Worm (Caenorhabditis elegans) whole organism, young adult: ENCODE results near the gene F14D2.7.

ENCODE experiments used
- B0261.1 ChIP-seq: sonication (generic microtip); optimal IDR thresholded peaks from 2 replicates; lab custom pipeline; 2016; ENCODE audit warnings: mild to moderate bottlenecking, missing genetic modification characterization, moderate library complexity, missing compliant biosample characterization
- D2030.7 ChIP-seq: fragments of 200-800 bp; sonication (Bioruptor generic); IDR thresholded peaks from 2 replicates; pipeline ENCODE4 v1.3.6; 2022; ENCODE audit warnings: missing genetic modification reagents, missing genetic modification characterization, missing compliant biosample characterization
- F10E7.11 ChIP-seq: sonication (generic microtip); optimal IDR thresholded peaks from 2 replicates; lab custom pipeline; 2017; ENCODE audit warnings: mild to moderate bottlenecking, missing genetic modification characterization, moderate library complexity, missing compliant biosample characterization
- F22D6.2 ChIP-seq: sonication (generic microtip); optimal IDR thresholded peaks from 2 replicates; lab custom pipeline; 2016; ENCODE audit warnings: mild to moderate bottlenecking, missing genetic modification characterization, missing compliant biosample characterization
- F49E8.2 ChIP-seq: sonication (generic microtip); optimal IDR thresholded peaks from 3 replicates; lab custom pipeline; 2017; ENCODE audit warnings: missing genetic modification characterization, mild to moderate bottlenecking, missing compliant biosample characterization, antibody characterized with exemption, moderate library complexity; ENCODE audit not compliant: insufficient read depth
- F55B11.4 ChIP-seq: sonication (generic microtip); optimal IDR thresholded peaks from 2 replicates; lab custom pipeline; 2016; ENCODE audit warnings: missing compliant biosample characterization, missing genetic modification characterization, borderline replicate concordance; ENCODE audit not compliant: insufficient read depth
- F57A8.1 ChIP-seq: fragments of 200-800 bp; sonication (Bioruptor generic); optimal IDR thresholded peaks from 2 replicates; lab custom pipeline; 2018; ENCODE audit warnings: mild to moderate bottlenecking, missing genetic modification characterization, moderate library complexity, missing compliant biosample characterization
- K12H6.12 ChIP-seq: fragments of 200-800 bp; sonication (Bioruptor generic); optimal IDR thresholded peaks from 2 replicates; lab custom pipeline; 2018; ENCODE audit warnings: mild to moderate bottlenecking, missing genetic modification characterization, missing compliant biosample characterization
- Y79H2A.3 ChIP-seq: fragments of 200-800 bp; sonication (Bioruptor generic); conservative IDR thresholded peaks from 2 replicates; pipeline ENCODE4 v1.3.6; 2022; ENCODE audit warnings: missing genetic modification reagents, missing genetic modification characterization, missing compliant biosample characterization
- Y95B8A.8 ChIP-seq: fragments of 200-800 bp; sonication (Bioruptor generic); IDR thresholded peaks from 2 replicates; pipeline ENCODE4 v1.3.6; 2022; ENCODE audit warnings: missing genetic modification reagents, missing genetic modification characterization, missing compliant biosample characterization
- aptf-2 ChIP-seq: fragments of 200-800 bp; sonication (Bioruptor generic); conservative IDR thresholded peaks from 2 replicates; pipeline ENCODE4 v1.3.6; 2022; ENCODE audit warnings: missing genetic modification reagents, missing genetic modification characterization, missing compliant biosample characterization
- atf-7 ChIP-seq: sonication (generic microtip); optimal IDR thresholded peaks from 2 replicates; lab custom pipeline; 2017; ENCODE audit warnings: mild to moderate bottlenecking, missing genetic modification characterization, missing compliant biosample characterization
- cebp-2 ChIP-seq: fragments of 200-800 bp; sonication (Bioruptor generic); IDR thresholded peaks from 2 replicates; pipeline ENCODE4 v1.3.6; 2022; ENCODE audit warnings: missing genetic modification characterization, missing compliant biosample characterization
- ceh-100 ChIP-seq: fragments of 200-800 bp; sonication (Bioruptor generic); IDR thresholded peaks from 2 replicates; pipeline ENCODE4 v1.3.6; 2022; ENCODE audit warnings: missing genetic modification reagents, missing genetic modification characterization, missing compliant biosample characterization
- ceh-91 ChIP-seq: fragments of 200-800 bp; sonication (Bioruptor generic); IDR thresholded peaks from 2 replicates; pipeline ENCODE4 v1.3.6; 2022; ENCODE audit warnings: missing genetic modification reagents, missing genetic modification characterization, missing compliant biosample characterization
- dpff-1 ChIP-seq: sonication (generic microtip); optimal IDR thresholded peaks from 2 replicates; lab custom pipeline; 2017; ENCODE audit warnings: mild to moderate bottlenecking, missing genetic modification characterization, missing compliant biosample characterization
- ets-4 ChIP-seq: fragments of 200-800 bp; sonication (Bioruptor generic); optimal IDR thresholded peaks from 2 replicates; lab custom pipeline; 2018; ENCODE audit warnings: mild to moderate bottlenecking, missing genetic modification characterization, missing compliant biosample characterization
- lin-26 ChIP-seq: fragments of 200-800 bp; sonication (Bioruptor generic); IDR thresholded peaks from 2 replicates; pipeline ENCODE4 v1.3.6; 2022; ENCODE audit warnings: missing genetic modification reagents, missing genetic modification characterization, missing compliant biosample characterization
- lin-40 ChIP-seq: sonication (generic microtip); optimal IDR thresholded peaks from 2 replicates; lab custom pipeline; 2016; ENCODE audit warnings: missing genetic modification characterization, mild to moderate bottlenecking, missing compliant biosample characterization, missing genotype, missing genetic modification reagents
- lir-1 ChIP-seq: fragments of 200-800 bp; sonication (Bioruptor generic); conservative IDR thresholded peaks from 2 replicates; pipeline ENCODE4 v1.3.6; 2022; ENCODE audit warnings: missing genetic modification reagents, missing genetic modification characterization, missing compliant biosample characterization
- lsl-1 ChIP-seq: fragments of 200-800 bp; sonication (Bioruptor generic); optimal IDR thresholded peaks from 2 replicates; lab custom pipeline; 2018; ENCODE audit warnings: mild to moderate bottlenecking, missing genetic modification characterization, moderate library complexity, missing compliant biosample characterization
- madf-3 ChIP-seq: fragments of 200-800 bp; sonication (Bioruptor generic); IDR thresholded peaks from 2 replicates; pipeline ENCODE4 v1.3.6; 2022; ENCODE audit warnings: missing genetic modification reagents, missing genetic modification characterization, missing compliant biosample characterization
- madf-6 ChIP-seq: fragments of 200-800 bp; sonication (Bioruptor generic); IDR thresholded peaks from 2 replicates; pipeline ENCODE4 v1.3.6; 2022; ENCODE audit warnings: missing genetic modification reagents, missing genetic modification characterization, missing compliant biosample characterization
- madf-8 ChIP-seq: fragments of 200-800 bp; sonication (Bioruptor generic); conservative IDR thresholded peaks from 2 replicates; pipeline ENCODE4 v1.3.6; 2022; ENCODE audit warnings: missing genetic modification reagents, missing genetic modification characterization, missing compliant biosample characterization
- mxl-1 ChIP-seq: sonication (generic microtip); optimal IDR thresholded peaks from 2 replicates; lab custom pipeline; 2016; ENCODE audit warnings: missing genetic modification characterization, missing compliant biosample characterization
- nfya-2 ChIP-seq: fragments of 200-800 bp; sonication (Bioruptor generic); IDR thresholded peaks from 2 replicates; pipeline ENCODE4 v1.3.6; 2022; ENCODE audit warnings: missing genetic modification reagents, missing genetic modification characterization, missing compliant biosample characterization
- nfyb-1 ChIP-seq: fragments of 200-800 bp; sonication (Bioruptor generic); IDR thresholded peaks from 2 replicates; pipeline ENCODE4 v1.3.6; 2022; ENCODE audit warnings: missing genetic modification reagents, missing genetic modification characterization, missing compliant biosample characterization
- nhr-90 ChIP-seq: sonication (generic microtip); optimal IDR thresholded peaks from 2 replicates; lab custom pipeline; 2016; ENCODE audit warnings: missing genotype, mild to moderate bottlenecking, missing genetic modification characterization, missing compliant biosample characterization
- pha-4 ChIP-seq: fragments of 150-350 bp; sonication (generic microtip); optimal IDR thresholded peaks from 2 replicates; lab custom pipeline; 2014; ENCODE audit warnings: missing biosample characterization, missing genetic modification reagents, missing genetic modification characterization
- rcor-1 ChIP-seq: fragments of 200-800 bp; sonication (Bioruptor generic); IDR thresholded peaks from 2 replicates; pipeline ENCODE4 v1.3.6; 2022; ENCODE audit warnings: missing genetic modification reagents, missing genetic modification characterization, missing compliant biosample characterization
- repo-1 ChIP-seq: sonication (generic microtip); optimal IDR thresholded peaks from 2 replicates; lab custom pipeline; 2017; ENCODE audit warnings: mild to moderate bottlenecking, missing genetic modification characterization, missing compliant biosample characterization
- snpc-1.1 ChIP-seq: sonication (generic microtip); optimal IDR thresholded peaks from 2 replicates; lab custom pipeline; 2017; ENCODE audit warnings: missing genetic modification characterization, mild to moderate bottlenecking, missing compliant biosample characterization, antibody characterized with exemption, moderate library complexity, missing genotype, missing genetic modification reagents; ENCODE audit not compliant: insufficient read depth
- snpc-1.3 ChIP-seq: sonication (generic microtip); optimal IDR thresholded peaks from 2 replicates; lab custom pipeline; 2017; ENCODE audit warnings: missing genetic modification characterization, mild to moderate bottlenecking, missing compliant biosample characterization, antibody characterized with exemption, moderate library complexity, missing genotype, missing genetic modification reagents; ENCODE audit not compliant: insufficient read depth
- snpc-3.4 ChIP-seq: sonication (generic microtip); optimal IDR thresholded peaks from 2 replicates; lab custom pipeline; 2017; ENCODE audit warnings: missing genetic modification characterization, mild to moderate bottlenecking, missing compliant biosample characterization, antibody characterized with exemption, moderate library complexity, missing genotype, missing genetic modification reagents
- snpc-4 ChIP-seq, 5 experiments: fragments of 150-350 bp in 1 of 5; sonication (generic microtip) in 4 of 5; optimal IDR thresholded peaks; 2 replicates each; lab custom pipeline; 2014 to 2018; ENCODE audit warnings: missing genetic modification characterization in 5 of 5, missing biosample characterization in 3 of 5, antibody characterized with exemption in 2 of 5, mild to moderate bottlenecking in 2 of 5, missing compliant biosample characterization in 2 of 5, missing genotype in 2 of 5, moderate library complexity in 2 of 5, missing genetic modification reagents in 1 of 5
- tbx-9 ChIP-seq: sonication (generic microtip); optimal IDR thresholded peaks from 2 replicates; lab custom pipeline; 2016; ENCODE audit warnings: borderline replicate concordance, missing genetic modification characterization, inconsistent platforms, missing compliant biosample characterization
- ztf-26 ChIP-seq: sonication (generic microtip); optimal IDR thresholded peaks from 2 replicates; lab custom pipeline; 2017; ENCODE audit warnings: missing genetic modification characterization, missing compliant biosample characterization

The F14D2.7 gene

DNA sequence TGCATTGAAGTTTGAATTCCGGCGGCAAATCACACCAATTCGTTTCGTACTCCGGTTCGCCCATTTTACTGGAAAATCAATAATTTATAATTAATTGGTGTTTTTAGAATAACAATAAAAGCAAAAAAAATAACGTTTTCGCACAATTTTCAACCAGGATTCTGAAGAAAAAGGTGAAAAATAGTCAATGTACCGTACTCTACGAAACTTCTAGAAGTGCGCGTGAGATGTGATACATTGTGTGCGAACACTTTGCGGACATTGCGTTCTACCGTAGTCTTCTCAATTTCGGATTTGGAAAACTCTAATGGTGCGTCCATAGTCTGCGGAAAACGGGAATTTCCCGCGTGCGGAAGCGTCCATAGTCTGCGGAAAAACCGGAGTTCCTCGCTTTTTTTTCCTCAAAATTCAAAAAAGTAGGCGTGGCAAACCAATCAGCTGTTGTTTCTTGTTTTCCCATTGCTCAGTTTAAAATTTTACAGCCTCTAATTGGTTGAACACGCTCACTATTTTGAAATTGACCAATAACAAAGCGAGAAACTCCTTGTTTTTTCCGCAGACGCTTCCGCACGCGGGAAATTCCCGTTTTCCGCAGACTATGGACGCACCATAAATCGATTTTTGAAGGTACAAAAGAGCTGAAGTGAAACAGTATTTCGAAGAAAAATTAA, 9.6 kb upstream of the F14D2.7 start, which contains the start of the genes F14D2.14 and bath-29 (continued):
- TF ChIP-seq snpc-1.3 (tag; lab: Kevin White, UChicago) (no peak), madf-8 (GFP tag; lab: Robert Waterston, UW) (0 out of 2 replicates have a peak, but pooled peaks have one; percentile 45), atf-7 (tag; lab: Kevin White, UChicago) (no peak), nhr-90 (tag; lab: Kevin White, UChicago) (no peak), dpff-1 (tag; lab: Kevin White, UChicago) (no peak), ets-4 (GFP tag; lab: Kevin White, UChicago) (no peak), F10E7.11 (tag; lab: Kevin White, UChicago) (no peak), lin-40 (tag; lab: Kevin White, UChicago) (no peak), nfya-2 (GFP tag; lab: Robert Waterston, UW) (no peak), repo-1 (no peak), snpc-3.4 (no peak), mxl-1 (tag; lab: Kevin White, UChicago) (no peak), pha-4 (no peak), B0261.1 (tag; lab: Kevin White, UChicago) (no peak), lin-26 (no peak), snpc-4 (GFP tag; optimal IDR thresholded peaks at IDR 0.05; lab: Kevin White, UChicago) (no peak), snpc-4 (tag; optimal IDR thresholded peaks at IDR 0.05; lab: Kevin White, UChicago) (no peak), madf-3 (GFP tag; lab: Robert Waterston, UW) (no peak), ceh-100 (GFP tag; lab: Robert Waterston, UW) (no peak), Y95B8A.8 (0 out of 2 replicates have a peak, but pooled peaks have one; percentile 10), nfyb-1 (GFP tag; lab: Robert Waterston, UW) (peak; percentile 70; the same call in 1 of the 2 replicates), F57A8.1 (GFP tag; lab: Kevin White, UChicago) (no peak), F22D6.2 (tag; lab: Kevin White, UChicago) (no peak), cebp-2 (GFP tag; lab: Robert Waterston, UW) (no peak), F55B11.4 (tag; lab: Kevin White, UChicago) (no peak), lsl-1 (GFP tag; lab: Kevin White, UChicago) (peak; percentile 71), Y79H2A.3 (no peak), tbx-9 (tag; lab: Kevin White, UChicago) (no peak), aptf-2 (GFP tag; lab: Robert Waterston, UW) (no peak), rcor-1 (peak; percentile 15; the same call in 1 of the 2 replicates), K12H6.12 (no peak), lir-1 (no peak)
- TF ChIP-seq, all 124 proteins: peak for 14

DNA sequence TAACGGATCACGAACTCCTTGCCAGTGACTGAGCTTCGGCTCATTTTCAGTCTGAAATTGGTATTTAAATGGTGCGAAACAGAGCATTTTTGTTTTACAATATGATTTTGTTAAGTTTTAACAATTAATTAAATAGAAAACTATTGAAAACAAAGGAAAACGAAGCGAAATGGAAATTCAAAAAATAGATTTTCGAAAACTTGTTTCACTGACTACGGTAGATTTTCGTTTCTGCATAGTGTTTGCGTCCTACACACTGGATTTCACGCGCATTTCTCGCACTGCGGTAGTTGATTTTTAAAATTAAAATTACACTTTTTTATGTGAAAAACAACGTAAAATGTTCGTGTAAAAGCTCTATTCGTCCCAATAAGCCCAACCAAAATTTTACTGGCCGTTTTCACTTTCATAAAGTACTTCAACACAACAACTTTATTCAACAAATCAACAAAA, 7.9 kb upstream of the F14D2.7 start, which contains the start of gene bath-30:
Gene bath-30, minus strand, starts transcription at position 51 of the 453 bp plus-strand sequence.
- TF ChIP-seq snpc-1.1 (peak; percentile 13), snpc-3.4 (no peak), madf-6 (peak; percentile 52), F49E8.2 (tag; lab: Kevin White, UChicago) (peak; percentile 13), D2030.7 (GFP tag; lab: Robert Waterston, UW) (peak; percentile 40), lsl-1 (GFP tag; lab: Kevin White, UChicago) (peak; percentile 81), ceh-91 (GFP tag; lab: Robert Waterston, UW) (0 out of 2 replicates have a peak, but pooled peaks have one; percentile 24), pha-4 (no peak), ztf-26 (tag; lab: Kevin White, UChicago) (no peak), repo-1 (no peak)
